Fruit fly (Drosophila melanogaster) whole organism, embryonic: ENCODE data around the gene fal.

Source experiments
- Abd-B ChIP-seq: fragments of 200-800 bp; sonication (Bioruptor generic); optimal IDR thresholded peaks from 2 replicates; lab custom pipeline; 2018; ENCODE audit warnings: missing biosample characterization, mild to moderate bottlenecking, missing genetic modification characterization, moderate library complexity
- BEAF-32 ChIP-seq: fragments of 200-800 bp; sonication (Bioruptor generic); optimal IDR thresholded peaks from 3 replicates; lab custom pipeline; 2017; ENCODE audit warnings: missing biosample characterization, missing genetic modification characterization, mild to moderate bottlenecking, moderate library complexity, missing genetic modification reagents
- Bgb ChIP-seq: fragments of 200-800 bp; sonication (Bioruptor generic); IDR thresholded peaks from 2 replicates; pipeline ENCODE4 v1.3.6; 2022; ENCODE audit warnings: missing biosample characterization, missing genetic modification characterization; ENCODE audit not compliant: partially characterized antibody
- CG10543 ChIP-seq: fragments of 200-800 bp; sonication (Bioruptor generic); optimal IDR thresholded peaks from 3 replicates; lab custom pipeline; 2017; ENCODE audit warnings: missing biosample characterization, mild to moderate bottlenecking, missing genetic modification characterization, moderate library complexity
- CG11504 ChIP-seq: fragments of 200-800 bp; sonication (Bioruptor generic); optimal IDR thresholded peaks from 3 replicates; lab custom pipeline; 2019; ENCODE audit warnings: missing biosample characterization, mild to moderate bottlenecking, missing genetic modification characterization, moderate library complexity
- CG12659 ChIP-seq: fragments of 200-800 bp; sonication (Bioruptor generic); optimal IDR thresholded peaks from 3 replicates; lab custom pipeline; 2017; ENCODE audit warnings: mild to moderate bottlenecking, missing biosample characterization, missing genetic modification reagents, missing genetic modification characterization
- CG13424 ChIP-seq: fragments of 200-800 bp; sonication (Bioruptor generic); optimal IDR thresholded peaks from 2 replicates; lab custom pipeline; 2019; ENCODE audit warnings: missing biosample characterization, mild to moderate bottlenecking, missing genetic modification characterization, moderate library complexity
- CG13894 ChIP-seq: fragments of 200-800 bp; sonication (Bioruptor generic); optimal IDR thresholded peaks from 3 replicates; lab custom pipeline; 2018; ENCODE audit warnings: missing biosample characterization, mild to moderate bottlenecking, missing genetic modification characterization, moderate library complexity
- CG14014 ChIP-seq: fragments of 200-800 bp; sonication (Bioruptor generic); IDR thresholded peaks from 2 replicates; pipeline ENCODE4 v1.3.6; 2022; ENCODE audit warnings: missing biosample characterization, missing genetic modification characterization
- CG16813 ChIP-seq: fragments of 200-800 bp; sonication (Bioruptor generic); IDR thresholded peaks from 3 replicates; pipeline ENCODE4 v1.3.6; 2022; ENCODE audit warnings: missing biosample characterization, missing genetic modification characterization; ENCODE audit not compliant: partially characterized antibody
- CG17328 ChIP-seq: fragments of 200-800 bp; sonication (Bioruptor generic); IDR thresholded peaks from 2 replicates; pipeline ENCODE4 v1.3.6; 2022; ENCODE audit warnings: missing biosample characterization, missing genetic modification characterization
- CG17612 ChIP-seq: fragments of 200-800 bp; sonication (Bioruptor generic); IDR thresholded peaks from 2 replicates; pipeline ENCODE4 v1.3.6; 2022; ENCODE audit warnings: missing biosample characterization, missing genetic modification characterization
- CG4424 ChIP-seq: fragments of 200-800 bp; sonication (Bioruptor generic); optimal IDR thresholded peaks from 3 replicates; lab custom pipeline; 2016; ENCODE audit warnings: missing biosample characterization, missing genetic modification characterization
- CG4707 ChIP-seq: fragments of 200-800 bp; sonication (Bioruptor generic); optimal IDR thresholded peaks from 2 replicates; lab custom pipeline; 2018; ENCODE audit warnings: missing biosample characterization, mild to moderate bottlenecking, missing genetic modification characterization, moderate library complexity
- CG6689 ChIP-seq: fragments of 200-800 bp; sonication (Bioruptor generic); IDR thresholded peaks from 2 replicates; pipeline ENCODE4 v1.3.6; 2022; ENCODE audit warnings: missing biosample characterization, missing genetic modification characterization
- CG6791 ChIP-seq: fragments of 200-800 bp; sonication (Bioruptor generic); IDR thresholded peaks from 3 replicates; pipeline ENCODE4 v1.3.6; 2022; ENCODE audit warnings: missing biosample characterization, missing genetic modification characterization; ENCODE audit not compliant: partially characterized antibody
- CG6813 ChIP-seq: fragments of 200-800 bp; sonication (Bioruptor generic); optimal IDR thresholded peaks from 2 replicates; lab custom pipeline; 2017; ENCODE audit warnings: missing biosample characterization, missing genetic modification characterization, mild to moderate bottlenecking, moderate library complexity, missing genetic modification reagents
- CkIIα-i1 ChIP-seq: fragments of 200-800 bp; sonication (Bioruptor generic); IDR thresholded peaks from 2 replicates; pipeline ENCODE4 v1.3.6; 2022; ENCODE audit warnings: missing biosample characterization, missing genetic modification characterization
- CoRest ChIP-seq: fragments of 200-800 bp; sonication (Bioruptor generic); optimal IDR thresholded peaks from 3 replicates; lab custom pipeline; 2018; ENCODE audit warnings: missing biosample characterization, mild to moderate bottlenecking, missing genetic modification characterization, moderate library complexity
- Dref ChIP-seq: fragments of 200-800 bp; sonication (Bioruptor generic); IDR thresholded peaks from 2 replicates; pipeline ENCODE4 v1.3.6; 2022; ENCODE audit warnings: missing biosample characterization, missing genetic modification characterization
- HLH4C ChIP-seq: fragments of 200-800 bp; sonication (Bioruptor generic); IDR thresholded peaks from 3 replicates; pipeline ENCODE4 v1.3.6; 2022; ENCODE audit warnings: missing biosample characterization, missing genetic modification characterization; ENCODE audit not compliant: partially characterized antibody
- Hey ChIP-seq: fragments of 200-800 bp; sonication (Bioruptor generic); optimal IDR thresholded peaks from 3 replicates; lab custom pipeline; 2018; ENCODE audit warnings: missing biosample characterization, mild to moderate bottlenecking, missing genetic modification characterization
- HmgZ ChIP-seq: fragments of 200-800 bp; sonication (Bioruptor generic); optimal IDR thresholded peaks from 2 replicates; lab custom pipeline; 2018; ENCODE audit warnings: missing biosample characterization, mild to moderate bottlenecking, missing genetic modification characterization
- Jarid2 ChIP-seq: fragments of 200-800 bp; sonication (Bioruptor generic); optimal IDR thresholded peaks from 3 replicates; lab custom pipeline; 2017; ENCODE audit warnings: mild to moderate bottlenecking, missing biosample characterization, missing genetic modification reagents, missing genetic modification characterization
- MESR4 ChIP-seq: fragments of 200-800 bp; sonication (Bioruptor generic); optimal IDR thresholded peaks from 2 replicates; lab custom pipeline; 2018; ENCODE audit warnings: missing biosample characterization, mild to moderate bottlenecking, missing genetic modification characterization, moderate library complexity
- Mrtf ChIP-seq: fragments of 200-800 bp; sonication (Bioruptor generic); IDR thresholded peaks from 3 replicates; pipeline ENCODE4 v1.3.6; 2022; ENCODE audit warnings: missing biosample characterization, missing genetic modification characterization
- NK7.1 ChIP-seq: fragments of 200-800 bp; sonication (Bioruptor generic); optimal IDR thresholded peaks from 3 replicates; lab custom pipeline; 2016; ENCODE audit warnings: missing biosample characterization, missing genetic modification characterization
- Ptx1 ChIP-seq: fragments of 200-800 bp; sonication (Bioruptor generic); IDR thresholded peaks from 2 replicates; pipeline ENCODE4 v1.3.6; 2022; ENCODE audit warnings: missing biosample characterization, missing genetic modification characterization
- Taf1 ChIP-seq: fragments of 200-800 bp; sonication (Bioruptor generic); IDR thresholded peaks from 2 replicates; pipeline ENCODE4 v1.3.6; 2022; ENCODE audit warnings: missing biosample characterization, missing genetic modification characterization
- cg ChIP-seq: fragments of 200-800 bp; sonication (Bioruptor generic); optimal IDR thresholded peaks from 3 replicates; lab custom pipeline; 2019; ENCODE audit warnings: missing biosample characterization, mild to moderate bottlenecking, missing genetic modification characterization, moderate library complexity
- ci ChIP-seq: fragments of 200-800 bp; sonication (Bioruptor generic); IDR thresholded peaks from 3 replicates; pipeline ENCODE4 v1.3.6; 2022; ENCODE audit warnings: missing biosample characterization, missing genetic modification characterization
- cwo ChIP-seq: fragments of 200-800 bp; sonication (Bioruptor generic); optimal IDR thresholded peaks from 3 replicates; lab custom pipeline; 2017; ENCODE audit warnings: missing biosample characterization, missing genetic modification characterization, mild to moderate bottlenecking, moderate library complexity, missing genetic modification reagents
- dimm ChIP-seq: fragments of 200-800 bp; sonication (Bioruptor generic); IDR thresholded peaks from 2 replicates; pipeline ENCODE4 v1.3.6; 2022; ENCODE audit warnings: missing biosample characterization, missing genetic modification characterization
- dysf ChIP-seq: fragments of 200-800 bp; sonication (Bioruptor generic); IDR thresholded peaks from 3 replicates; pipeline ENCODE4 v1.3.6; 2022; ENCODE audit warnings: missing biosample characterization, missing genetic modification characterization
- ewg ChIP-seq: fragments of 200-800 bp; sonication (Bioruptor generic); optimal IDR thresholded peaks from 3 replicates; lab custom pipeline; 2017; ENCODE audit warnings: mild to moderate bottlenecking, missing biosample characterization, missing genetic modification reagents, missing genetic modification characterization
- gro ChIP-seq: fragments of 200-800 bp; sonication (Bioruptor generic); optimal IDR thresholded peaks from 2 replicates; lab custom pipeline; 2016; ENCODE audit warnings: missing biosample characterization, missing genetic modification characterization
- hkb ChIP-seq, 2 experiments: fragments of 200-800 bp in 1 of 2; fragments of >200 bp in 1 of 2; sonication (Bioruptor generic) in 1 of 2; IDR thresholded peaks in 1 of 2; optimal IDR thresholded peaks in 1 of 2; 2 replicates each; pipeline versions ENCODE4 v1.3.6 to Lab custom; 2017 to 2022; ENCODE audit warnings: missing biosample characterization in 1 of 2, missing genetic modification characterization in 1 of 2
- lab ChIP-seq: fragments of 200-800 bp; sonication (Bioruptor generic); optimal IDR thresholded peaks from 3 replicates; lab custom pipeline; 2017; ENCODE audit warnings: missing biosample characterization, missing genetic modification characterization, mild to moderate bottlenecking, moderate library complexity, missing genetic modification reagents
- lov ChIP-seq, 2 experiments: fragments of 200-800 bp in 1 of 2; fragments of >200 bp in 1 of 2; sonication (Bioruptor generic) in 1 of 2; IDR thresholded peaks in 1 of 2; optimal IDR thresholded peaks in 1 of 2; 2 replicates in 1 of 2; 3 replicates in 1 of 2; pipeline versions ENCODE4 v1.3.6 to Lab custom; 2017 to 2022; ENCODE audit warnings: missing biosample characterization in 1 of 2, missing genetic modification characterization in 1 of 2
- odd ChIP-seq: fragments of 200-800 bp; sonication (Bioruptor generic); optimal IDR thresholded peaks from 2 replicates; lab custom pipeline; 2017; ENCODE audit warnings: missing biosample characterization, mild to moderate bottlenecking, missing genetic modification characterization
- pnt ChIP-seq: fragments of 200-800 bp; sonication (Bioruptor generic); optimal IDR thresholded peaks from 3 replicates; lab custom pipeline; 2016; ENCODE audit warnings: missing biosample characterization, missing genetic modification characterization
- pzg ChIP-seq: fragments of 200-800 bp; sonication (Bioruptor generic); optimal IDR thresholded peaks from 3 replicates; lab custom pipeline; 2018; ENCODE audit warnings: missing biosample characterization, mild to moderate bottlenecking, missing genetic modification characterization, moderate library complexity
- ranshi ChIP-seq: fragments of 200-800 bp; sonication (Bioruptor generic); IDR thresholded peaks from 2 replicates; pipeline ENCODE4 v1.3.6; 2022; ENCODE audit warnings: missing biosample characterization, missing genetic modification characterization
- sens ChIP-seq: fragments of 200-800 bp; sonication (Bioruptor generic); peaks from one replicate; lab custom pipeline; 2016; ENCODE audit warnings: missing biosample characterization, missing genetic modification characterization
- sima ChIP-seq: fragments of 200-800 bp; sonication (Bioruptor generic); optimal IDR thresholded peaks from 2 replicates; lab custom pipeline; 2016; ENCODE audit warnings: missing biosample characterization, missing genetic modification characterization
- sob ChIP-seq: fragments of 200-800 bp; sonication (Bioruptor generic); IDR thresholded peaks from 2 replicates; pipeline ENCODE4 v1.3.6; 2022; ENCODE audit warnings: missing biosample characterization, missing genetic modification characterization
- ssp ChIP-seq: fragments of 200-800 bp; sonication (Bioruptor generic); IDR thresholded peaks from 2 replicates; pipeline ENCODE4 v1.3.6; 2022; ENCODE audit warnings: missing biosample characterization, missing genetic modification characterization
- wor ChIP-seq: fragments of 200-800 bp; sonication (Bioruptor generic); IDR thresholded peaks from 2 replicates; pipeline ENCODE4 v1.3.6; 2022; ENCODE audit warnings: missing biosample characterization, missing genetic modification characterization
- zen2 ChIP-seq: fragments of 200-800 bp; sonication (Bioruptor generic); IDR thresholded peaks from 3 replicates; pipeline ENCODE4 v1.3.6; 2022; ENCODE audit warnings: missing biosample characterization, missing genetic modification characterization; ENCODE audit not compliant: partially characterized antibody

fal gene

DNA sequence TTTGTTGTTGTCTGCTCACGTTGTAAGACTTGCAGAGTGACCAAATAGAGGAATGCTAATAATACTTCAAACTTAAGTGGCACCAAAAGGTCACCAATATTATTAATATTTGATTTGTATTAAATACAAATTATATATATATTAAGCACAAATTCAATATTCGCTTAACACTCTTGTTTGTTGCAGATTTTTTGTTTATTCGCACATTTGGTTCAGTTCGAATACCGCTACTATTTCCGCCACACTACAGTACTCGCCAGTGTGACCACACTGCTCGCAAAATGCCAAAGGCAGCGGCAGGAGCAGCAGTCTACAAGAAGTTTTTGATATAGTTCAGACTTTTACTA lies 30.2 kb upstream of the fal start, which contains the start of gene Max (continued):
- TF ChIP-seq CG13894 (tag; lab: Kevin White, UChicago) (no peak), lab (GFP tag; lab: Kevin White, UChicago) (peak; percentile 86), cwo (no peak), wor (GFP tag; lab: Robert Waterston, UW) (0 out of 2 replicates have a peak, but pooled peaks have one; percentile 17), NK7.1 (GFP tag; lab: Kevin White, UChicago) (no peak), CG13424 (tag; lab: Kevin White, UChicago) (peak; percentile 83), cg (GFP tag; lab: Kevin White, UChicago) (no peak), zen2 (GFP tag; lab: Robert Waterston, UW) (no peak), CG6813 (GFP tag; lab: Kevin White, UChicago) (peak; percentile 45), CG17612 (GFP tag; lab: Robert Waterston, UW) (no peak), pzg (GFP tag; lab: Kevin White, UChicago) (peak; percentile 77), CG10543 (GFP tag; lab: Kevin White, UChicago) (peak; percentile 71), CG14014 (GFP tag; lab: Robert Waterston, UW) (peak; percentile 70), ssp (GFP tag; lab: Robert Waterston, UW) (no peak), HmgZ (tag; lab: Kevin White, UChicago) (peak; percentile 83), ranshi (GFP tag; lab: Robert Waterston, UW) (peak; percentile 59; the same call in 1 of the 2 replicates), gro (GFP tag; lab: Kevin White, UChicago) (no peak), dimm (GFP tag; lab: Robert Waterston, UW) (no peak), CG4707 (no peak), MESR4 (GFP tag; lab: Kevin White, UChicago) (peak; percentile 53), CG4424 (GFP tag; lab: Kevin White, UChicago) (peak; percentile 60), Mrtf (GFP tag; lab: Robert Waterston, UW) (peak; percentile 37; the same call in 1 of the 3 replicates), sob (GFP tag; lab: Robert Waterston, UW) (peak; percentile 77), Abd-B (peak; percentile 32), ewg (GFP tag; lab: Kevin White, UChicago) (peak; percentile 69), hkb (optimal IDR thresholded peaks at IDR 0.05; lab: Kevin White, UChicago) (no peak), hkb (GFP tag; IDR thresholded peaks at IDR 0.05; lab: Robert Waterston, UW) (peak; percentile 79), Dref (GFP tag; lab: Robert Waterston, UW) (no peak), CG17328 (GFP tag; lab: Robert Waterston, UW) (peak; percentile 76), Ptx1 (GFP tag; lab: Robert Waterston, UW) (peak; percentile 67), Jarid2 (GFP tag; lab: Kevin White, UChicago) (no peak), CkIIα-i1 (GFP tag; lab: Robert Waterston, UW) (no peak), CG16813 (GFP tag; lab: Robert Waterston, UW) (no peak), sima (GFP tag; lab: Kevin White, UChicago) (no peak), CG11504 (tag; lab: Kevin White, UChicago) (peak; percentile 80), HLH4C (no peak), lov (optimal IDR thresholded peaks at IDR 0.05; lab: Kevin White, UChicago) (no peak), lov (GFP tag; IDR thresholded peaks at IDR 0.05; lab: Robert Waterston, UW) (0 out of 3 replicates have a peak, but pooled peaks have one; percentile 32), odd (GFP tag; lab: Kevin White, UChicago) (peak; percentile 48), Bgb (GFP tag; lab: Robert Waterston, UW) (no peak), CoRest (tag; lab: Kevin White, UChicago) (peak; percentile 83), CG6689 (peak; percentile 80), sens (GFP tag; lab: Kevin White, UChicago) (peak; percentile 63), ci (GFP tag; lab: Robert Waterston, UW) (peak; percentile 87), pnt (GFP tag; lab: Kevin White, UChicago) (peak; percentile 33), CG6791 (GFP tag; lab: Robert Waterston, UW) (no peak), Hey (no peak), dysf (peak; percentile 73), Taf1 (GFP tag; lab: Robert Waterston, UW) (0 out of 2 replicates have a peak, but pooled peaks have one; percentile 36), CG12659 (GFP tag; lab: Kevin White, UChicago) (peak; percentile 85), BEAF-32 (peak; percentile 42)
